Fruit fly (Drosophila melanogaster): Measurements from ENCODE around the gene mbo.

DNA sequence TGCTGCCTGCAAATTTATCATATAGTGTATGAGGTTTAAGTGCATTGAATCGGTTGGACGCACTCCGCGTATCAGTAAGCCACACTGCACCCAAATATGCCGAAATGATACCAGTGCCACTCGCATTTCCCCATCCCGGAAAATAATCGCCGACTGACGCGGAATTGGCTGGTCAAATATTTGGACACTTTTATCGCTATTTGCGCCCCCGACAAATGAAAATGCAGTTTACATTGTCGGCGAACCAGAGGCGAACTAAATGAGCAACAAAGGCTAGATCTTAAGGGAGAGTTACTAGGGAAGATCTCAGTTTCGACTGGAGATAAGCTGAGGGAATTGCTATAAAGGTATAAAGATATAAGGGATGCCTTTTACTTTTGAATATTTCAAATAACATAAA is 9.3 kb upstream of the mbo start:
- TF ChIP-seq CrebB (tag; optimal IDR thresholded peaks at IDR 0.05) (no peak), bigmax (GFP tag; optimal IDR thresholded peaks at IDR 0.05) (no peak), Mrtf (GFP tag; IDR thresholded peaks at IDR 0.05) (no peak), Sox100B (GFP tag; optimal IDR thresholded peaks at IDR 0.05) (no peak), Vsx1 (GFP tag; optimal IDR thresholded peaks at IDR 0.05) (no peak), CG18764 (GFP tag; optimal IDR thresholded peaks at IDR 0.05) (no peak), H15 (GFP tag; IDR thresholded peaks at IDR 0.05) (no peak), Dref (GFP tag; IDR thresholded peaks at IDR 0.05) (no peak), CG3163 (GFP tag; optimal IDR thresholded peaks at IDR 0.05) (no peak), Poxn (GFP tag; IDR thresholded peaks at IDR 0.05) (no peak)
